Fruit fly (Drosophila melanogaster) whole organism, embryonic: ENCODE results near the gene RapGAP1.

ENCODE experiments used
- Antp ChIP-seq: fragments of 200-800 bp; sonication (Bioruptor generic); optimal IDR thresholded peaks from 3 replicates; lab custom pipeline; 2016; ENCODE audit warnings: missing biosample characterization, missing genetic modification characterization
- Bgb ChIP-seq: fragments of 200-800 bp; sonication (Bioruptor generic); IDR thresholded peaks from 2 replicates; pipeline ENCODE4 v1.3.6; 2022; ENCODE audit warnings: missing biosample characterization, missing genetic modification characterization; ENCODE audit not compliant: partially characterized antibody
- BtbVII ChIP-seq: fragments of 200-800 bp; sonication (Bioruptor generic); optimal IDR thresholded peaks from 3 replicates; lab custom pipeline; 2017; ENCODE audit warnings: missing biosample characterization, mild to moderate bottlenecking, missing genetic modification characterization
- Bteb2 ChIP-seq: fragments of 200-800 bp; sonication (Bioruptor generic); optimal IDR thresholded peaks from 2 replicates; lab custom pipeline; 2016; ENCODE audit warnings: missing biosample characterization, missing genetic modification characterization
- C15 ChIP-seq: fragments of 200-800 bp; sonication (Bioruptor generic); IDR thresholded peaks from 3 replicates; pipeline ENCODE4 v1.3.6; 2022; ENCODE audit warnings: missing biosample characterization, missing genetic modification characterization
- CG1024 ChIP-seq: fragments of 200-800 bp; sonication (Bioruptor generic); IDR thresholded peaks from 2 replicates; pipeline ENCODE4 v1.3.6; 2022; ENCODE audit warnings: missing biosample characterization, missing genetic modification characterization
- CG10321 ChIP-seq: fragments of 200-800 bp; sonication (Bioruptor generic); IDR thresholded peaks from 2 replicates; pipeline ENCODE4 v1.3.6; 2022; ENCODE audit warnings: missing biosample characterization, missing genetic modification characterization
- CG11398 ChIP-seq: fragments of 200-800 bp; sonication (Bioruptor generic); optimal IDR thresholded peaks from 2 replicates; lab custom pipeline; 2016; ENCODE audit warnings: missing biosample characterization, missing genetic modification characterization
- CG11695 ChIP-seq: fragments of 200-800 bp; sonication (Bioruptor generic); IDR thresholded peaks from 3 replicates; pipeline ENCODE4 v1.3.6; 2022; ENCODE audit warnings: missing biosample characterization, missing genetic modification characterization
- CG13424 ChIP-seq: fragments of 200-800 bp; sonication (Bioruptor generic); optimal IDR thresholded peaks from 2 replicates; lab custom pipeline; 2019; ENCODE audit warnings: missing biosample characterization, mild to moderate bottlenecking, missing genetic modification characterization, moderate library complexity
- CG13894 ChIP-seq: fragments of 200-800 bp; sonication (Bioruptor generic); optimal IDR thresholded peaks from 3 replicates; lab custom pipeline; 2018; ENCODE audit warnings: missing biosample characterization, mild to moderate bottlenecking, missing genetic modification characterization, moderate library complexity
- CG17385 ChIP-seq: fragments of 200-800 bp; sonication (Bioruptor generic); optimal IDR thresholded peaks from 3 replicates; lab custom pipeline; 2018; ENCODE audit warnings: missing biosample characterization, mild to moderate bottlenecking, missing genetic modification characterization
- CG1832 ChIP-seq: fragments of 200-800 bp; sonication (Bioruptor generic); optimal IDR thresholded peaks from 2 replicates; lab custom pipeline; 2017; ENCODE audit warnings: missing biosample characterization, mild to moderate bottlenecking, missing genetic modification characterization, inconsistent platforms
- CG2202 ChIP-seq: fragments of 200-800 bp; sonication (Bioruptor generic); optimal IDR thresholded peaks from 2 replicates; lab custom pipeline; 2018; ENCODE audit warnings: missing biosample characterization, mild to moderate bottlenecking, missing genetic modification characterization
- CG2889 ChIP-seq: fragments of 200-800 bp; sonication (Bioruptor generic); IDR thresholded peaks from 3 replicates; pipeline ENCODE4 v1.3.6; 2022; ENCODE audit warnings: missing biosample characterization, missing genetic modification characterization
- CG30403 ChIP-seq: fragments of 200-800 bp; sonication (Bioruptor generic); optimal IDR thresholded peaks from 3 replicates; lab custom pipeline; 2016; ENCODE audit warnings: missing biosample characterization, missing genetic modification characterization
- CG3065 ChIP-seq: fragments of 200-800 bp; sonication (Bioruptor generic); optimal IDR thresholded peaks from 2 replicates; lab custom pipeline; 2016; ENCODE audit warnings: missing biosample characterization, missing genetic modification characterization
- CG3995 ChIP-seq: fragments of 200-800 bp; sonication (Bioruptor generic); optimal IDR thresholded peaks from 3 replicates; lab custom pipeline; 2016; ENCODE audit warnings: missing biosample characterization, missing genetic modification characterization
- CG4730 ChIP-seq: fragments of 200-800 bp; sonication (Bioruptor generic); IDR thresholded peaks from 2 replicates; pipeline ENCODE4 v1.3.6; 2022; ENCODE audit warnings: missing biosample characterization, missing genetic modification characterization
- CG6854 ChIP-seq: fragments of 200-800 bp; sonication (Bioruptor generic); optimal IDR thresholded peaks from 3 replicates; lab custom pipeline; 2017; ENCODE audit warnings: missing biosample characterization, mild to moderate bottlenecking, missing genetic modification characterization
- CG9876 ChIP-seq: fragments of 200-800 bp; sonication (Bioruptor generic); optimal IDR thresholded peaks from 2 replicates; lab custom pipeline; 2016; ENCODE audit warnings: missing biosample characterization, missing genetic modification characterization
- CrebB ChIP-seq: fragments of 200-800 bp; sonication (Bioruptor generic); optimal IDR thresholded peaks from 3 replicates; lab custom pipeline; 2018; ENCODE audit warnings: missing biosample characterization, mild to moderate bottlenecking, missing genetic modification characterization
- Dll ChIP-seq: fragments of 200-800 bp; sonication (Bioruptor generic); IDR thresholded peaks from 4 replicates; pipeline ENCODE4 v1.3.6; 2022; ENCODE audit warnings: missing biosample characterization, missing genetic modification characterization; ENCODE audit not compliant: partially characterized antibody
- ERR ChIP-seq: fragments of 200-800 bp; sonication (Bioruptor generic); optimal IDR thresholded peaks from 2 replicates; lab custom pipeline; 2016; ENCODE audit warnings: missing biosample characterization, missing genetic modification characterization
- Kr ChIP-seq: fragments of 200-800 bp; sonication (Bioruptor generic); optimal IDR thresholded peaks from 2 replicates; lab custom pipeline; 2017; ENCODE audit warnings: missing biosample characterization, mild to moderate bottlenecking, missing genetic modification characterization
- Sin3A ChIP-seq: fragments of >200 bp; optimal IDR thresholded peaks from 2 replicates; lab custom pipeline; 2018
- Sox100B ChIP-seq: fragments of 200-800 bp; sonication (Bioruptor generic); optimal IDR thresholded peaks from 3 replicates; lab custom pipeline; 2018; ENCODE audit warnings: missing biosample characterization, mild to moderate bottlenecking, missing genetic modification characterization
- Sry-δ ChIP-seq: fragments of 200-800 bp; sonication (Bioruptor generic); optimal IDR thresholded peaks from 2 replicates; lab custom pipeline; 2016; ENCODE audit warnings: missing biosample characterization, missing genetic modification characterization
- bowl ChIP-seq: fragments of 200-800 bp; sonication (Bioruptor generic); IDR thresholded peaks from 2 replicates; pipeline ENCODE4 v1.3.6; 2022; ENCODE audit warnings: missing biosample characterization, missing genetic modification characterization
- btn ChIP-seq: fragments of 200-800 bp; sonication (Bioruptor generic); optimal IDR thresholded peaks from 2 replicates; lab custom pipeline; 2016; ENCODE audit warnings: missing biosample characterization, missing genetic modification characterization
- cad ChIP-seq: fragments of >200 bp; optimal IDR thresholded peaks from 2 replicates; lab custom pipeline; 2017; ENCODE audit warnings: missing biosample characterization, missing genetic modification characterization
- cato ChIP-seq: fragments of 200-800 bp; sonication (Bioruptor generic); optimal IDR thresholded peaks from 2 replicates; lab custom pipeline; 2016; ENCODE audit warnings: missing biosample characterization, missing genetic modification characterization, borderline replicate concordance
- crp ChIP-seq, 2 experiments: fragments of 200-800 bp; sonication (Bioruptor generic); optimal IDR thresholded peaks; 2 replicates in 1 of 2; 3 replicates in 1 of 2; lab custom pipeline; 2017; ENCODE audit warnings: missing biosample characterization in 2 of 2, missing genetic modification characterization in 2 of 2, mild to moderate bottlenecking in 1 of 2, moderate library complexity in 1 of 2
- fd64A ChIP-seq: fragments of 200-800 bp; sonication (Bioruptor generic); optimal IDR thresholded peaks from 3 replicates; lab custom pipeline; 2018; ENCODE audit warnings: missing biosample characterization, mild to moderate bottlenecking, missing genetic modification characterization
- grau ChIP-seq: fragments of 200-800 bp; optimal IDR thresholded peaks from 3 replicates; lab custom pipeline; 2019; ENCODE audit warnings: missing biosample characterization, mild to moderate bottlenecking, missing genetic modification characterization, moderate library complexity
- h ChIP-seq: fragments of >200 bp; optimal IDR thresholded peaks from 2 replicates; lab custom pipeline; 2017
- nau ChIP-seq: fragments of 200-800 bp; sonication (Bioruptor generic); optimal IDR thresholded peaks from 3 replicates; lab custom pipeline; 2017; ENCODE audit warnings: missing biosample characterization, mild to moderate bottlenecking, missing genetic modification characterization, missing genetic modification reagents
- nerfin-2 ChIP-seq: fragments of 200-800 bp; sonication (Bioruptor generic); IDR thresholded peaks from 2 replicates; pipeline ENCODE4 v1.3.6; 2022; ENCODE audit warnings: missing biosample characterization, missing genetic modification characterization; ENCODE audit not compliant: partially characterized antibody
- onecut ChIP-seq: fragments of 200-800 bp; sonication (Bioruptor generic); IDR thresholded peaks from 2 replicates; pipeline ENCODE4 v1.3.6; 2022; ENCODE audit warnings: missing biosample characterization, missing genetic modification characterization
- org-1 ChIP-seq: fragments of 200-800 bp; sonication (Bioruptor generic); optimal IDR thresholded peaks from 2 replicates; lab custom pipeline; 2017; ENCODE audit warnings: missing biosample characterization, missing genetic modification characterization
- pho ChIP-seq: fragments of 200-800 bp; sonication (Bioruptor generic); optimal IDR thresholded peaks from 2 replicates; lab custom pipeline; 2016; ENCODE audit warnings: missing biosample characterization, missing genetic modification characterization
- ranshi ChIP-seq: fragments of 200-800 bp; sonication (Bioruptor generic); IDR thresholded peaks from 2 replicates; pipeline ENCODE4 v1.3.6; 2022; ENCODE audit warnings: missing biosample characterization, missing genetic modification characterization
- run ChIP-seq: fragments of 200-800 bp; sonication (Bioruptor generic); optimal IDR thresholded peaks from 3 replicates; lab custom pipeline; 2018; ENCODE audit warnings: missing biosample characterization, mild to moderate bottlenecking, missing genetic modification characterization
- sisA ChIP-seq: fragments of 200-800 bp; sonication (Bioruptor generic); IDR thresholded peaks from 2 replicates; pipeline ENCODE4 v1.3.6; 2022; ENCODE audit warnings: missing biosample characterization, missing genetic modification characterization
- slou ChIP-seq: fragments of 200-800 bp; sonication (Bioruptor generic); optimal IDR thresholded peaks from 3 replicates; lab custom pipeline; 2016; ENCODE audit warnings: missing biosample characterization, missing genetic modification characterization
- slp2 ChIP-seq: fragments of 200-800 bp; sonication (Bioruptor generic); optimal IDR thresholded peaks from 2 replicates; lab custom pipeline; 2016; ENCODE audit warnings: missing biosample characterization, missing genetic modification characterization
- toy ChIP-seq: fragments of 200-800 bp; sonication (Bioruptor generic); IDR thresholded peaks from 2 replicates; pipeline ENCODE4 v1.3.6; 2022; ENCODE audit warnings: missing biosample characterization, missing genetic modification characterization
- usp ChIP-seq: fragments of >200 bp; optimal IDR thresholded peaks from 2 replicates; lab custom pipeline; 2017; ENCODE audit warnings: missing biosample characterization, missing genetic modification characterization
- vvl ChIP-seq: fragments of 200-800 bp; sonication (Bioruptor generic); IDR thresholded peaks from 2 replicates; pipeline ENCODE4 v1.3.6; 2022; ENCODE audit warnings: missing biosample characterization, missing genetic modification characterization
- zf30C ChIP-seq: fragments of 200-800 bp; sonication (Bioruptor generic); optimal IDR thresholded peaks from 3 replicates; lab custom pipeline; 2018; ENCODE audit warnings: missing biosample characterization, mild to moderate bottlenecking, missing genetic modification characterization

Gene RapGAP1

DNA sequence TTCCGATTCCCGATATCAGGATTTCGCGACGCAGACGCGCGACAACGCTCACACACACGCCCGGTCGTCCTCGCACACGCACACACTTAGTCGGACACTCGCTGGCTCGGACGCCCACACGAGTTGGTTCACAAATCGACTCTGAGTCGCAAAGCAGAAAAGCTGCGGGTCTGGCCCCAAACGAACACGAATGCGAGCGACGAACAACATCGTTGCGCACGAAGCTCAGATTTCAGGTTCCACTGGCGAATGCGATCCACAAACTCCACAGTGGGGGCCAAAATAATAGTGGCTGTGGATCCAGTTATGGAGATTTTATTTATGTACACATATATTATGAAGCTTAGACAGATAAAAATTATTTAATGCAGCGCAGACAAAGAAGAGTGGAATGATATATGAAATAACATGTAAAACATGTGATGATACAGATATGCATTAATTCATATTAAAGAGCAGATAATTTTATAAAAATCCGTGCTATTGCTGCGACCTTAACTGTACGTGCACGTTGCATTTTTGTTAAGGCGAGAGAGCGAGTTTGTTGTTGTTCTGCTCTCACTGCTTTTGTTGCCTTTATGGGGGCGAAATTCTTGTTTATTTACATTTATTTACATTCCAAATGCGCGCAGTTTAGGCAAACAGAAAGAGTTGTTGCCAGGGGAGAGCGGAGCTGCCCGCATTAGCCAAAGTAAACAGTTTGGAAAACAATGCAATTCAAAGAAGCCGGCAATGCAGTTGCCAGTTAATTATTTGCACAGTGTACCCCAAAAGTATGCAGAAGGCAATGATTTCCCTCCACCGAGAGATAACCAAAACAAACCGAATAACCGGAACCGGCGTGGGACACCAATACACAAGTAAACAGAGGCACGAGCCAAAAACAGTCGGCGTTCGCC is 2.1 kb downstream of the RapGAP1 start (continued):
- no peak for TF ChIP-seq zf30C (GFP tag; lab: Kevin White, UChicago)
- TF ChIP-seq CG6854 (GFP tag; lab: Kevin White, UChicago), result peak; percentile 49
- peak; percentile 30 for TF ChIP-seq CG11398 (GFP tag; lab: Kevin White, UChicago)
- TF ChIP-seq Bteb2 (GFP tag; lab: Kevin White, UChicago), result peak; percentile 72
- peak; percentile 87 for TF ChIP-seq grau (tag; lab: Kevin White, UChicago)
- TF ChIP-seq cato (GFP tag; lab: Kevin White, UChicago), result no peak
- TF ChIP-seq CG2889 (GFP tag; lab: Robert Waterston, UW), result no peak
- peak in 1 of 2 experiments; percentile 6 for TF ChIP-seq crp (GFP tag; optimal IDR thresholded peaks at IDR 0.05; lab: Kevin White, UChicago)
- TF ChIP-seq CG3995 (GFP tag; lab: Kevin White, UChicago), result no peak
- TF ChIP-seq CG9876 (GFP tag; lab: Kevin White, UChicago), result no peak
- TF ChIP-seq pho (GFP tag; lab: Kevin White, UChicago), result peak; percentile 47
- peak; percentile 74 for TF ChIP-seq slp2 (GFP tag; lab: Kevin White, UChicago)
- TF ChIP-seq ERR (GFP tag; lab: Kevin White, UChicago), result no peak
- TF ChIP-seq Dll, result no peak
- TF ChIP-seq CG13894, result peak; percentile 98
- no peak for TF ChIP-seq CG1832 (GFP tag; lab: Kevin White, UChicago)
- peak; percentile 32 for TF ChIP-seq run (tag; lab: Kevin White, UChicago)
- TF ChIP-seq CG4730 (GFP tag; lab: Robert Waterston, UW), result peak; percentile 58
- peak; percentile 73 for TF ChIP-seq onecut
- peak; percentile 83 for TF ChIP-seq nau (GFP tag; lab: Kevin White, UChicago)
- peak; percentile 91 for TF ChIP-seq CG2202 (tag; lab: Kevin White, UChicago)
- TF ChIP-seq Antp (GFP tag; lab: Kevin White, UChicago), result peak; percentile 68
- peak; percentile 30 for TF ChIP-seq Sry-δ
- TF ChIP-seq CG3065, result peak; percentile 39
- peak; percentile 75 for TF ChIP-seq ranshi
- peak; percentile 96 for TF ChIP-seq Kr (GFP tag; lab: Kevin White, UChicago)
- TF ChIP-seq Sin3A (lab: Kevin White, UChicago), result no peak
- 0 out of 2 replicates have a peak, but pooled peaks have one; percentile 12 for TF ChIP-seq toy (GFP tag; lab: Robert Waterston, UW)
- peak; percentile 94 for TF ChIP-seq fd64A (GFP tag; lab: Kevin White, UChicago)
- TF ChIP-seq nerfin-2 (GFP tag; lab: Robert Waterston, UW), result no peak
- TF ChIP-seq CG11695, result peak; percentile 87
- peak; percentile 14 for TF ChIP-seq CG17385 (GFP tag; lab: Kevin White, UChicago)
- no peak for TF ChIP-seq cad (GFP tag; lab: Kevin White, UChicago)
- TF ChIP-seq CG1024 (GFP tag; lab: Robert Waterston, UW), result peak; percentile 31; the same call in 1 of the 2 replicates
- peak; percentile 74 for TF ChIP-seq BtbVII (GFP tag; lab: Kevin White, UChicago)
- TF ChIP-seq bowl (GFP tag; lab: Robert Waterston, UW), result peak; percentile 15; the same call in 1 of the 2 replicates
- TF ChIP-seq Sox100B (GFP tag; lab: Kevin White, UChicago), result peak; percentile 89
- TF ChIP-seq sisA (GFP tag; lab: Robert Waterston, UW), result no peak; the same call in 1 of the 2 replicates
- TF ChIP-seq CG30403 (GFP tag; lab: Kevin White, UChicago), result no peak
- TF ChIP-seq btn, result peak; percentile 75
- peak; percentile 41 for TF ChIP-seq slou
- TF ChIP-seq CG13424 (tag; lab: Kevin White, UChicago), result peak; percentile 52
- TF ChIP-seq usp (GFP tag; lab: Kevin White, UChicago), result no peak
- peak; percentile 92 for TF ChIP-seq vvl (GFP tag; lab: Robert Waterston, UW)
- no peak for TF ChIP-seq h (lab: Kevin White, UChicago)
- TF ChIP-seq org-1, result peak; percentile 73
- TF ChIP-seq CG10321 (GFP tag; lab: Robert Waterston, UW), result no peak
- TF ChIP-seq C15 (GFP tag; lab: Robert Waterston, UW), result no peak
- peak; percentile 55 for TF ChIP-seq CrebB (tag; lab: Kevin White, UChicago)
- peak; percentile 59; the same call in 1 of the 2 replicates for TF ChIP-seq Bgb (GFP tag; lab: Robert Waterston, UW)
